Fruit fly (Drosophila melanogaster) whole organism, embryonic: ENCODE results near the gene CG7509.
A peak's percentile ranks its signal among the peaks of the same experiment; 100 is the strongest.

Source experiments
- Aef1 ChIP-seq: fragments of 200-800 bp; sonication (Bioruptor generic); IDR thresholded peaks from 3 replicates; pipeline ENCODE4 v1.3.6; 2022; ENCODE audit warnings: missing biosample characterization, missing genetic modification characterization
- CG11456 ChIP-seq: fragments of 200-800 bp; sonication (Bioruptor generic); IDR thresholded peaks from 3 replicates; pipeline ENCODE4 v1.3.6; 2022; ENCODE audit warnings: missing biosample characterization, missing genetic modification characterization
- CG12104 ChIP-seq: fragments of 200-800 bp; sonication (Bioruptor generic); optimal IDR thresholded peaks from 3 replicates; lab custom pipeline; 2016; ENCODE audit warnings: missing biosample characterization, missing genetic modification characterization
- CG14710 ChIP-seq: fragments of 200-800 bp; sonication (Bioruptor generic); optimal IDR thresholded peaks from 3 replicates; lab custom pipeline; 2019; ENCODE audit warnings: missing biosample characterization, mild to moderate bottlenecking, missing genetic modification characterization, moderate library complexity
- CG1529 ChIP-seq: fragments of 200-800 bp; sonication (Bioruptor generic); optimal IDR thresholded peaks from 3 replicates; lab custom pipeline; 2018; ENCODE audit warnings: missing biosample characterization, missing genetic modification characterization
- CG16815 ChIP-seq: fragments of 200-800 bp; sonication (Bioruptor generic); optimal IDR thresholded peaks from 3 replicates; lab custom pipeline; 2017; ENCODE audit warnings: missing biosample characterization, mild to moderate bottlenecking, missing genetic modification characterization
- CG32772 ChIP-seq: fragments of 200-800 bp; sonication (Bioruptor generic); IDR thresholded peaks from 2 replicates; pipeline ENCODE4 v1.3.6; 2022; ENCODE audit warnings: missing biosample characterization, missing genetic modification characterization
- CG34224 ChIP-seq: fragments of 200-800 bp; sonication (Bioruptor generic); IDR thresholded peaks from 3 replicates; pipeline ENCODE4 v1.3.6; 2022; ENCODE audit warnings: missing biosample characterization, missing genetic modification characterization; ENCODE audit not compliant: partially characterized antibody
- CG34376 ChIP-seq: fragments of 200-800 bp; sonication (Bioruptor generic); optimal IDR thresholded peaks from 2 replicates; lab custom pipeline; 2018; ENCODE audit warnings: missing biosample characterization, mild to moderate bottlenecking, missing genetic modification characterization
- CG3726 ChIP-seq: fragments of 200-800 bp; sonication (Bioruptor generic); IDR thresholded peaks from 3 replicates; pipeline ENCODE4, ENCODE4 v1.3.6; 2022; ENCODE audit warnings: missing biosample characterization, missing genetic modification characterization
- CG43689 ChIP-seq: fragments of 200-800 bp; sonication (Bioruptor generic); IDR thresholded peaks from 2 replicates; pipeline ENCODE4 v1.3.6; 2022; ENCODE audit warnings: missing biosample characterization, missing genetic modification characterization
- CG8478 ChIP-seq: fragments of >200 bp; optimal IDR thresholded peaks from 2 replicates; lab custom pipeline; 2018
- CG9609 ChIP-seq: fragments of 200-800 bp; sonication (Bioruptor generic); optimal IDR thresholded peaks from 3 replicates; lab custom pipeline; 2016; ENCODE audit warnings: missing biosample characterization, missing genetic modification characterization
- CTCF ChIP-seq: fragments of 200-800 bp; sonication (Bioruptor generic); optimal IDR thresholded peaks from 2 replicates; lab custom pipeline; 2017; ENCODE audit warnings: missing biosample characterization, mild to moderate bottlenecking, missing genetic modification characterization, moderate library complexity
- D ChIP-seq, 2 experiments: fragments of 200-800 bp in 1 of 2; fragments of >200 bp in 1 of 2; sonication (Bioruptor generic) in 1 of 2; optimal IDR thresholded peaks; 2 replicates in 1 of 2; 3 replicates in 1 of 2; lab custom pipeline; 2017; ENCODE audit warnings: mild to moderate bottlenecking in 1 of 2, missing biosample characterization in 1 of 2, missing genetic modification characterization in 1 of 2, missing genetic modification reagents in 1 of 2
- D19B ChIP-seq: fragments of 200-800 bp; sonication (Bioruptor generic); optimal IDR thresholded peaks from 2 replicates; lab custom pipeline; 2017; ENCODE audit warnings: missing biosample characterization, mild to moderate bottlenecking, missing genetic modification characterization
- Dbx ChIP-seq: fragments of 200-800 bp; sonication (Bioruptor generic); IDR thresholded peaks from 3 replicates; pipeline ENCODE4 v1.3.6; 2022; ENCODE audit warnings: missing biosample characterization, missing genetic modification characterization
- Dip3 ChIP-seq: fragments of 200-800 bp; sonication (Bioruptor generic); optimal IDR thresholded peaks from 3 replicates; lab custom pipeline; 2016; ENCODE audit warnings: missing biosample characterization, missing genetic modification characterization
- Ets97D ChIP-seq: fragments of 200-800 bp; sonication (Bioruptor generic); optimal IDR thresholded peaks from 3 replicates; lab custom pipeline; 2016; ENCODE audit warnings: missing biosample characterization, missing genetic modification characterization
- Fer2 ChIP-seq: fragments of 200-800 bp; sonication (Bioruptor generic); optimal IDR thresholded peaks from 2 replicates; lab custom pipeline; 2018; ENCODE audit warnings: missing biosample characterization, mild to moderate bottlenecking, missing genetic modification characterization, moderate library complexity
- H15 ChIP-seq: fragments of 200-800 bp; sonication (Bioruptor generic); IDR thresholded peaks from 3 replicates; pipeline ENCODE4 v1.3.6; 2022; ENCODE audit warnings: missing biosample characterization, missing genetic modification characterization
- H2.0 ChIP-seq: fragments of 200-800 bp; sonication (Bioruptor generic); IDR thresholded peaks from 2 replicates; pipeline ENCODE4 v1.3.6; 2022; ENCODE audit warnings: missing biosample characterization, missing genetic modification characterization
- HLHmδ ChIP-seq: fragments of 200-800 bp; sonication (Bioruptor generic); optimal IDR thresholded peaks from 2 replicates; lab custom pipeline; 2018; ENCODE audit warnings: missing biosample characterization, mild to moderate bottlenecking, missing genetic modification characterization, moderate library complexity
- Hey ChIP-seq: fragments of 200-800 bp; sonication (Bioruptor generic); optimal IDR thresholded peaks from 3 replicates; lab custom pipeline; 2018; ENCODE audit warnings: missing biosample characterization, mild to moderate bottlenecking, missing genetic modification characterization
- Max ChIP-seq: fragments of 200-800 bp; sonication (Bioruptor generic); optimal IDR thresholded peaks from 2 replicates; lab custom pipeline; 2016; ENCODE audit warnings: missing biosample characterization, mild to moderate bottlenecking, missing genetic modification characterization
- NfI ChIP-seq: fragments of 200-800 bp; sonication (Bioruptor generic); optimal IDR thresholded peaks from 3 replicates; lab custom pipeline; 2018; ENCODE audit warnings: missing biosample characterization, mild to moderate bottlenecking, missing genetic modification characterization, moderate library complexity
- Oli ChIP-seq: fragments of 200-800 bp; sonication (Bioruptor generic); optimal IDR thresholded peaks from 2 replicates; lab custom pipeline; 2018; ENCODE audit warnings: missing biosample characterization, mild to moderate bottlenecking, missing genetic modification characterization, moderate library complexity
- PHDP ChIP-seq: fragments of 200-800 bp; sonication (Bioruptor generic); optimal IDR thresholded peaks from 3 replicates; lab custom pipeline; 2018; ENCODE audit warnings: missing biosample characterization, mild to moderate bottlenecking, missing genetic modification characterization, moderate library complexity
- Rx ChIP-seq: fragments of 200-800 bp; sonication (Bioruptor generic); IDR thresholded peaks from 2 replicates; pipeline ENCODE4 v1.3.6; 2022; ENCODE audit warnings: missing biosample characterization, missing genetic modification characterization
- Taf1 ChIP-seq: fragments of 200-800 bp; sonication (Bioruptor generic); IDR thresholded peaks from 2 replicates; pipeline ENCODE4 v1.3.6; 2022; ENCODE audit warnings: missing biosample characterization, missing genetic modification characterization
- ab ChIP-seq: fragments of 200-800 bp; sonication (Bioruptor generic); optimal IDR thresholded peaks from 2 replicates; lab custom pipeline; 2016; ENCODE audit warnings: missing biosample characterization, missing genetic modification characterization
- bab2 ChIP-seq: fragments of 200-800 bp; sonication (Bioruptor generic); optimal IDR thresholded peaks from 2 replicates; lab custom pipeline; 2016; ENCODE audit warnings: missing biosample characterization, missing genetic modification characterization
- cas ChIP-seq: fragments of 200-800 bp; sonication (Bioruptor generic); IDR thresholded peaks from 2 replicates; pipeline ENCODE4 v1.3.6; 2022; ENCODE audit warnings: missing biosample characterization, missing genetic modification characterization
- cg ChIP-seq: fragments of 200-800 bp; sonication (Bioruptor generic); optimal IDR thresholded peaks from 3 replicates; lab custom pipeline; 2019; ENCODE audit warnings: missing biosample characterization, mild to moderate bottlenecking, missing genetic modification characterization, moderate library complexity
- dan ChIP-seq: fragments of 200-800 bp; sonication (Bioruptor generic); IDR thresholded peaks from 2 replicates; pipeline ENCODE4 v1.3.6; 2022; ENCODE audit warnings: missing biosample characterization, missing genetic modification characterization
- dati ChIP-seq: fragments of 200-800 bp; sonication (Bioruptor generic); IDR thresholded peaks from 2 replicates; pipeline ENCODE4 v1.3.6; 2022; ENCODE audit warnings: missing biosample characterization, missing genetic modification characterization
- en ChIP-seq: fragments of 200-800 bp; sonication (Bioruptor generic); optimal IDR thresholded peaks from 2 replicates; lab custom pipeline; 2016; ENCODE audit warnings: missing biosample characterization, missing genetic modification characterization
- grau ChIP-seq: fragments of 200-800 bp; optimal IDR thresholded peaks from 3 replicates; lab custom pipeline; 2019; ENCODE audit warnings: missing biosample characterization, mild to moderate bottlenecking, missing genetic modification characterization, moderate library complexity
- h ChIP-seq: fragments of >200 bp; optimal IDR thresholded peaks from 2 replicates; lab custom pipeline; 2017
- inv ChIP-seq: fragments of 200-800 bp; sonication (Bioruptor generic); IDR thresholded peaks from 2 replicates; pipeline ENCODE4 v1.3.6; 2022; ENCODE audit warnings: missing biosample characterization, missing genetic modification characterization; ENCODE audit not compliant: partially characterized antibody
- kah ChIP-seq: fragments of 200-800 bp; sonication (Bioruptor generic); optimal IDR thresholded peaks from 2 replicates; lab custom pipeline; 2018; ENCODE audit warnings: missing biosample characterization, mild to moderate bottlenecking, missing genetic modification characterization
- kay ChIP-seq: fragments of 200-800 bp; sonication (Bioruptor generic); optimal IDR thresholded peaks from 2 replicates; lab custom pipeline; 2016; ENCODE audit warnings: missing biosample characterization, missing genetic modification characterization
- nerfin-1 ChIP-seq: fragments of 200-800 bp; sonication (Bioruptor generic); optimal IDR thresholded peaks from 3 replicates; lab custom pipeline; 2019; ENCODE audit warnings: missing biosample characterization, mild to moderate bottlenecking, missing genetic modification characterization, moderate library complexity
- onecut ChIP-seq: fragments of 200-800 bp; sonication (Bioruptor generic); IDR thresholded peaks from 2 replicates; pipeline ENCODE4 v1.3.6; 2022; ENCODE audit warnings: missing biosample characterization, missing genetic modification characterization
- pan ChIP-seq, 4 experiments: fragments of >200 bp in 3 of 4; fragments of 200-800 bp in 1 of 4; sonication (Bioruptor generic) in 1 of 4; optimal IDR thresholded peaks in 3 of 4; IDR thresholded peaks in 1 of 4; 2 replicates each; pipeline versions ENCODE4 v1.3.6 to Lab custom; 2017 to 2022; ENCODE audit warnings: missing biosample characterization in 2 of 4, missing genetic modification characterization in 2 of 4, mixed read lengths in 1 of 4
- ro ChIP-seq: fragments of 200-800 bp; sonication (Bioruptor generic); IDR thresholded peaks from 2 replicates; pipeline ENCODE4 v1.3.6; 2022; ENCODE audit warnings: missing biosample characterization, missing genetic modification characterization
- slp2 ChIP-seq: fragments of 200-800 bp; sonication (Bioruptor generic); optimal IDR thresholded peaks from 2 replicates; lab custom pipeline; 2016; ENCODE audit warnings: missing biosample characterization, missing genetic modification characterization
- tap ChIP-seq: fragments of 200-800 bp; optimal IDR thresholded peaks from 3 replicates; lab custom pipeline; 2019; ENCODE audit warnings: missing biosample characterization, mild to moderate bottlenecking, missing genetic modification characterization, moderate library complexity
- unpg ChIP-seq: fragments of 200-800 bp; sonication (Bioruptor generic); optimal IDR thresholded peaks from 3 replicates; lab custom pipeline; 2018; ENCODE audit warnings: missing biosample characterization, mild to moderate bottlenecking, missing genetic modification characterization, moderate library complexity
- z ChIP-seq: fragments of 200-800 bp; sonication (Bioruptor generic); IDR thresholded peaks from 3 replicates; pipeline ENCODE4 v1.3.6; 2022; ENCODE audit warnings: missing biosample characterization, missing genetic modification characterization

CG7509 gene

dm6 chr3L:4824356-4825138 is 19.5 kb upstream of the CG7509 start (continued):
- TF ChIP-seq nerfin-1 (tag; lab: Kevin White, UChicago) (peak; percentile 93), ab (peak; percentile 77), z (no peak), Hey (tag; lab: Kevin White, UChicago) (peak; percentile 27), CG16815 (GFP tag; lab: Kevin White, UChicago) (peak; percentile 91), Fer2 (peak; percentile 71), unpg (peak; percentile 96), H15 (GFP tag; lab: Robert Waterston, UW) (peak; percentile 96), Aef1 (GFP tag; lab: Robert Waterston, UW) (peak; percentile 96), dan (peak; percentile 83), Ets97D (GFP tag; lab: Kevin White, UChicago) (peak; percentile 66), ro (GFP tag; lab: Robert Waterston, UW) (peak; percentile 94), H2.0 (GFP tag; lab: Robert Waterston, UW) (peak; percentile 97), cg (GFP tag; lab: Kevin White, UChicago) (no peak), D (optimal IDR thresholded peaks at IDR 0.05; lab: Kevin White, UChicago) (no peak), D (GFP tag; optimal IDR thresholded peaks at IDR 0.05; lab: Kevin White, UChicago) (peak; percentile 93), CG3726 (peak; percentile 88), CG43689 (peak; percentile 88), Rx (GFP tag; lab: Robert Waterston, UW) (peak; percentile 96), onecut (GFP tag; lab: Robert Waterston, UW) (peak; percentile 95), h (lab: Kevin White, UChicago) (no peak), CG11456 (peak; percentile 98), tap (tag; lab: Kevin White, UChicago) (peak; percentile 93), CTCF (peak; percentile 55), cas (GFP tag; lab: Robert Waterston, UW) (peak; percentile 93), grau (tag; lab: Kevin White, UChicago) (peak; percentile 95), Dbx (GFP tag; lab: Robert Waterston, UW) (peak; percentile 98), Taf1 (GFP tag; lab: Robert Waterston, UW) (peak; percentile 92), pan (optimal IDR thresholded peaks at IDR 0.05; lab: Kevin White, UChicago) (no peak), pan (GFP tag; optimal IDR thresholded peaks at IDR 0.05 in 1 of 2, IDR thresholded peaks at IDR 0.05 in 1 of 2) (peak in 1 of 2 experiments; percentile 97), Max (GFP tag; lab: Kevin White, UChicago) (peak; percentile 96), CG14710 (tag; lab: Kevin White, UChicago) (peak; percentile 93), slp2 (GFP tag; lab: Kevin White, UChicago) (peak; percentile 57), PHDP (tag; lab: Kevin White, UChicago) (peak; percentile 96), CG1529 (GFP tag; lab: Kevin White, UChicago) (no peak), CG12104 (GFP tag; lab: Kevin White, UChicago) (peak; percentile 90), kay (GFP tag; lab: Kevin White, UChicago) (peak; percentile 98), CG34224 (GFP tag; lab: Robert Waterston, UW) (peak; percentile 89), Dip3 (GFP tag; lab: Kevin White, UChicago) (peak; percentile 92), D19B (GFP tag; lab: Kevin White, UChicago) (peak; percentile 88), CG32772 (GFP tag; lab: Robert Waterston, UW) (peak; percentile 95), inv (GFP tag; lab: Robert Waterston, UW) (no peak), NfI (GFP tag; lab: Kevin White, UChicago) (peak; percentile 92), dati (peak; percentile 75), kah (GFP tag; lab: Kevin White, UChicago) (peak; percentile 85), CG8478 (lab: Kevin White, UChicago) (no peak), bab2 (peak; percentile 92), HLHmδ (GFP tag; lab: Kevin White, UChicago) (no peak), en (GFP tag; lab: Kevin White, UChicago) (peak; percentile 68), CG34376 (GFP tag; lab: Kevin White, UChicago) (peak; percentile 77), Oli (peak; percentile 96), CG9609 (GFP tag; lab: Kevin White, UChicago) (peak; percentile 81)
